Fruit fly (Drosophila melanogaster) Kc167 (cell line): ENCODE measurements around the gene CG43672.

Experiments
- Myc ChIP-seq: fragments of >200 bp; optimal IDR thresholded peaks from 2 replicates; lab custom pipeline; 2017; ENCODE audit warnings: missing external identifiers
- h ChIP-seq: fragments of >200 bp; optimal IDR thresholded peaks from 3 replicates; lab custom pipeline; 2018; ENCODE audit warnings: missing external identifiers
- insv ChIP-seq: fragments of >200 bp; optimal IDR thresholded peaks from 3 replicates; lab custom pipeline; 2018; ENCODE audit warnings: missing external identifiers
- psq ChIP-seq: fragments of >200 bp; optimal IDR thresholded peaks from 2 replicates; lab custom pipeline; 2017; ENCODE audit warnings: missing external identifiers

DNA sequence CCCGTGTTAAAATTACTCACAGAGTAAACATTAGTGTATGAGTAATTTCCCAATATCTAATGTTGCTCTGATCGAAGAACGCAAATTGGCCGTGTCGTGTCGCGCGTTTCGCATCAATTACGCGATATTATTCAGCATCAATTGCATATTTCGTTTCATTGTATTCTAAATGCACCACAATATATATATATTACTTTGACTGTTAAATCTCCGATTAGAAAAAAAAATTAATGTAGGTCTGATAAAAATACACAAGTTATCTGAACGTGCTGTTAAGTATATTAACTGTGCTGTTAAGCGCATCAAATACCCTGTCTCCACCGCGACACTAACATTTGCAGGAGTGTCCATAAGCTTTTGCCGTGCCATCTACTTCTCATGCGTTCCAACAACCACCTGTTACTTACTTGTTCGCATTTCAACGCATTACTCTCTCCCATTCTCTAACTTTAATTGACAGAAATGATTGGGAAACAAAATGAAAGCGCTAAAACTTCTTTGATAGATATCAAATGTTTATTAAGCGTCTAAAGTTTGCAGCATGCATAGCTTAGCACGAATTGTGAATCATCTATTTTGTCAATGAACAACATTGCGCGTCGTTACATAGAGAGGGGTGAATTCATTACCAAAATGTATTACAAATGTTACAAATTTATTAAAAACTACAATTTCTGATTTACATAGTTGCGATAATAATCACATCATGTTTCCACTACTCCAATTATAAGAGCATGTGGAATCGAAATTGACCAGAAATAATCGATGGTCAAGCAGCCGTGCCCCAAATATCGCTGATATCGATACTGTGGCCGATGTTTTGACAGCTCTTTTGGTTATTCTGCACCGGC lies 12.1 kb upstream of the CG43672 start, which contains the start of the genes Graf and mRpL3:
- TF ChIP-seq psq (no peak), Myc (lab: Kevin White, UChicago) (no peak), insv (lab: Kevin White, UChicago) (no peak), h (lab: Kevin White, UChicago) (no peak)
